Fruit fly (Drosophila melanogaster) whole organism, embryonic: Measurements from ENCODE around the gene Tep4.

Experiments used
- B-H1 ChIP-seq: fragments of 200-800 bp; sonication (Bioruptor generic); IDR thresholded peaks from 3 replicates; pipeline ENCODE4 v1.3.6; 2022; ENCODE audit warnings: missing biosample characterization, missing genetic modification characterization
- Bteb2 ChIP-seq: fragments of 200-800 bp; sonication (Bioruptor generic); optimal IDR thresholded peaks from 2 replicates; lab custom pipeline; 2016; ENCODE audit warnings: missing biosample characterization, missing genetic modification characterization
- CG10565 ChIP-seq: fragments of 200-800 bp; sonication (Bioruptor generic); optimal IDR thresholded peaks from 3 replicates; lab custom pipeline; 2016; ENCODE audit warnings: missing biosample characterization, mild to moderate bottlenecking, missing genetic modification characterization
- CG10979 ChIP-seq: fragments of 200-800 bp; sonication (Bioruptor generic); optimal IDR thresholded peaks from 2 replicates; lab custom pipeline; 2018; ENCODE audit warnings: missing biosample characterization, mild to moderate bottlenecking, missing genetic modification characterization, moderate library complexity
- CG12071 ChIP-seq: fragments of 200-800 bp; sonication (Bioruptor generic); optimal IDR thresholded peaks from 3 replicates; lab custom pipeline; 2018; ENCODE audit warnings: missing biosample characterization, mild to moderate bottlenecking, missing genetic modification characterization
- CG13894 ChIP-seq: fragments of 200-800 bp; sonication (Bioruptor generic); optimal IDR thresholded peaks from 3 replicates; lab custom pipeline; 2018; ENCODE audit warnings: missing biosample characterization, mild to moderate bottlenecking, missing genetic modification characterization, moderate library complexity
- CG14710 ChIP-seq: fragments of 200-800 bp; sonication (Bioruptor generic); optimal IDR thresholded peaks from 3 replicates; lab custom pipeline; 2019; ENCODE audit warnings: missing biosample characterization, mild to moderate bottlenecking, missing genetic modification characterization, moderate library complexity
- CG1529 ChIP-seq: fragments of 200-800 bp; sonication (Bioruptor generic); optimal IDR thresholded peaks from 3 replicates; lab custom pipeline; 2018; ENCODE audit warnings: missing biosample characterization, missing genetic modification characterization
- CG15601 ChIP-seq: fragments of 200-800 bp; sonication (Bioruptor generic); optimal IDR thresholded peaks from 3 replicates; lab custom pipeline; 2019; ENCODE audit warnings: missing biosample characterization, mild to moderate bottlenecking, missing genetic modification characterization, moderate library complexity
- CG1832 ChIP-seq: fragments of 200-800 bp; sonication (Bioruptor generic); optimal IDR thresholded peaks from 2 replicates; lab custom pipeline; 2017; ENCODE audit warnings: missing biosample characterization, mild to moderate bottlenecking, missing genetic modification characterization, inconsistent platforms
- CG2129 ChIP-seq: fragments of 200-800 bp; sonication (Bioruptor generic); IDR thresholded peaks from 2 replicates; pipeline ENCODE4 v1.3.6; 2022; ENCODE audit warnings: missing biosample characterization, missing genetic modification characterization; ENCODE audit not compliant: partially characterized antibody
- CG31365 ChIP-seq: fragments of 200-800 bp; sonication (Bioruptor generic); optimal IDR thresholded peaks from 2 replicates; lab custom pipeline; 2018; ENCODE audit warnings: missing biosample characterization, mild to moderate bottlenecking, missing genetic modification characterization
- CG42726 ChIP-seq: fragments of 200-800 bp; sonication (Bioruptor generic); IDR thresholded peaks from 2 replicates; pipeline ENCODE4 v1.3.6; 2022; ENCODE audit warnings: missing biosample characterization, missing genetic modification characterization; ENCODE audit not compliant: partially characterized antibody
- CG4282 ChIP-seq: fragments of 200-800 bp; sonication (Bioruptor generic); optimal IDR thresholded peaks from 2 replicates; lab custom pipeline; 2016; ENCODE audit warnings: missing biosample characterization, missing genetic modification characterization
- CG4360 ChIP-seq: fragments of 200-800 bp; sonication (Bioruptor generic); IDR thresholded peaks from 2 replicates; pipeline ENCODE4 v1.3.6; 2022; ENCODE audit warnings: missing biosample characterization, missing genetic modification characterization
- CG7357 ChIP-seq: fragments of 200-800 bp; sonication (Bioruptor generic); IDR thresholded peaks from 3 replicates; pipeline ENCODE4 v1.3.6; 2022; ENCODE audit warnings: missing biosample characterization, missing genetic modification characterization
- CG7372 ChIP-seq: fragments of 200-800 bp; sonication (Bioruptor generic); IDR thresholded peaks from 2 replicates; pipeline ENCODE4 v1.3.6; 2022; ENCODE audit warnings: missing biosample characterization, missing genetic modification characterization
- CG8281 ChIP-seq: fragments of 200-800 bp; sonication (Bioruptor generic); optimal IDR thresholded peaks from 2 replicates; lab custom pipeline; 2018; ENCODE audit warnings: missing biosample characterization, mild to moderate bottlenecking, missing genetic modification characterization, moderate library complexity
- Dip2 ChIP-seq: fragments of 200-800 bp; sonication (Bioruptor generic); IDR thresholded peaks from 2 replicates; pipeline ENCODE4 v1.3.6; 2022; ENCODE audit warnings: missing biosample characterization, missing genetic modification characterization
- H2.0 ChIP-seq: fragments of 200-800 bp; sonication (Bioruptor generic); IDR thresholded peaks from 2 replicates; pipeline ENCODE4 v1.3.6; 2022; ENCODE audit warnings: missing biosample characterization, missing genetic modification characterization
- Lhr ChIP-seq: fragments of 200-800 bp; sonication (Bioruptor generic); optimal IDR thresholded peaks from 3 replicates; lab custom pipeline; 2017; ENCODE audit warnings: mild to moderate bottlenecking, missing biosample characterization, missing genetic modification reagents, missing genetic modification characterization
- Mes4 ChIP-seq: fragments of 200-800 bp; sonication (Bioruptor generic); optimal IDR thresholded peaks from 2 replicates; lab custom pipeline; 2016; ENCODE audit warnings: missing biosample characterization, missing genetic modification characterization
- Oaz ChIP-seq: fragments of 200-800 bp; sonication (Bioruptor generic); IDR thresholded peaks from 2 replicates; pipeline ENCODE4 v1.3.6; 2022; ENCODE audit warnings: missing biosample characterization, missing genetic modification characterization
- Oli ChIP-seq: fragments of 200-800 bp; sonication (Bioruptor generic); optimal IDR thresholded peaks from 2 replicates; lab custom pipeline; 2018; ENCODE audit warnings: missing biosample characterization, mild to moderate bottlenecking, missing genetic modification characterization, moderate library complexity
- Opbp ChIP-seq: fragments of 200-800 bp; sonication (Bioruptor generic); IDR thresholded peaks from 3 replicates; pipeline ENCODE4 v1.3.6; 2022; ENCODE audit warnings: missing biosample characterization, missing genetic modification characterization; ENCODE audit not compliant: partially characterized antibody
- Pdp1 ChIP-seq, 2 experiments: fragments of 200-800 bp; sonication (Bioruptor generic); optimal IDR thresholded peaks; 3 replicates each; lab custom pipeline; 2016; ENCODE audit warnings: missing biosample characterization in 2 of 2, missing genetic modification characterization in 2 of 2, mild to moderate bottlenecking in 1 of 2, moderate library complexity in 1 of 2
- Stat92E ChIP-seq, 3 experiments: fragments of >200 bp in 2 of 3; fragments of 200-800 bp in 1 of 3; sonication (Bioruptor generic) in 1 of 3; optimal IDR thresholded peaks; 2 replicates each; lab custom pipeline; 2017 to 2019; ENCODE audit warnings: missing biosample characterization in 3 of 3, missing genetic modification characterization in 3 of 3, mild to moderate bottlenecking in 1 of 3, moderate library complexity in 1 of 3
- TFAM ChIP-seq: fragments of 200-800 bp; sonication (Bioruptor generic); optimal IDR thresholded peaks from 2 replicates; lab custom pipeline; 2017; ENCODE audit warnings: missing biosample characterization, missing genetic modification characterization, inconsistent platforms
- bbx ChIP-seq: fragments of 200-800 bp; sonication (Bioruptor generic); IDR thresholded peaks from 2 replicates; pipeline ENCODE4 v1.3.6; 2022; ENCODE audit warnings: missing biosample characterization, missing genetic modification characterization; ENCODE audit not compliant: partially characterized antibody
- chn ChIP-seq: fragments of 200-800 bp; sonication (Bioruptor generic); optimal IDR thresholded peaks from 2 replicates; lab custom pipeline; 2016; ENCODE audit warnings: missing biosample characterization, missing genetic modification characterization
- cwo ChIP-seq: fragments of 200-800 bp; sonication (Bioruptor generic); optimal IDR thresholded peaks from 3 replicates; lab custom pipeline; 2017; ENCODE audit warnings: missing biosample characterization, missing genetic modification characterization, mild to moderate bottlenecking, moderate library complexity, missing genetic modification reagents
- danr ChIP-seq: fragments of 200-800 bp; sonication (Bioruptor generic); IDR thresholded peaks from 2 replicates; pipeline ENCODE4 v1.3.6; 2022; ENCODE audit warnings: missing biosample characterization, missing genetic modification characterization
- dati ChIP-seq: fragments of 200-800 bp; sonication (Bioruptor generic); IDR thresholded peaks from 2 replicates; pipeline ENCODE4 v1.3.6; 2022; ENCODE audit warnings: missing biosample characterization, missing genetic modification characterization
- eve ChIP-seq, 2 experiments: fragments of >200 bp; optimal IDR thresholded peaks; 2 replicates each; lab custom pipeline; 2017; ENCODE audit warnings: missing biosample characterization in 2 of 2, missing genetic modification characterization in 2 of 2
- gro ChIP-seq: fragments of 200-800 bp; sonication (Bioruptor generic); optimal IDR thresholded peaks from 2 replicates; lab custom pipeline; 2016; ENCODE audit warnings: missing biosample characterization, missing genetic modification characterization
- hbn ChIP-seq: fragments of 200-800 bp; sonication (Bioruptor generic); IDR thresholded peaks from 2 replicates; pipeline ENCODE4 v1.3.6; 2022; ENCODE audit warnings: missing biosample characterization, missing genetic modification characterization; ENCODE audit not compliant: partially characterized antibody
- kah ChIP-seq: fragments of 200-800 bp; sonication (Bioruptor generic); optimal IDR thresholded peaks from 2 replicates; lab custom pipeline; 2018; ENCODE audit warnings: missing biosample characterization, mild to moderate bottlenecking, missing genetic modification characterization
- ken ChIP-seq: fragments of 200-800 bp; sonication (Bioruptor generic); IDR thresholded peaks from 3 replicates; pipeline ENCODE4 v1.3.6; 2022; ENCODE audit warnings: missing biosample characterization, missing genetic modification characterization
- nau ChIP-seq: fragments of 200-800 bp; sonication (Bioruptor generic); optimal IDR thresholded peaks from 3 replicates; lab custom pipeline; 2017; ENCODE audit warnings: missing biosample characterization, mild to moderate bottlenecking, missing genetic modification characterization, missing genetic modification reagents
- nmo ChIP-seq: fragments of 200-800 bp; sonication (Bioruptor generic); optimal IDR thresholded peaks from 2 replicates; lab custom pipeline; 2018; ENCODE audit warnings: missing biosample characterization, mild to moderate bottlenecking, missing genetic modification characterization, moderate library complexity
- prd ChIP-seq, 3 experiments: fragments of >200 bp in 2 of 3; fragments of 200-800 bp in 1 of 3; sonication (Bioruptor generic) in 1 of 3; optimal IDR thresholded peaks in 2 of 3; IDR thresholded peaks in 1 of 3; 2 replicates in 2 of 3; 3 replicates in 1 of 3; pipeline versions ENCODE4 v1.3.6 to Lab custom; 2017 to 2022; ENCODE audit warnings: missing biosample characterization in 1 of 3, missing genetic modification characterization in 1 of 3
- run ChIP-seq: fragments of 200-800 bp; sonication (Bioruptor generic); optimal IDR thresholded peaks from 3 replicates; lab custom pipeline; 2018; ENCODE audit warnings: missing biosample characterization, mild to moderate bottlenecking, missing genetic modification characterization
- salm ChIP-seq: fragments of 200-800 bp; sonication (Bioruptor generic); optimal IDR thresholded peaks from 2 replicates; lab custom pipeline; 2018; ENCODE audit warnings: missing biosample characterization, mild to moderate bottlenecking, missing genetic modification characterization
- seq ChIP-seq: fragments of 200-800 bp; sonication (Bioruptor generic); IDR thresholded peaks from 2 replicates; pipeline ENCODE4 v1.3.6; 2022; ENCODE audit warnings: missing biosample characterization, missing genetic modification characterization
- shn ChIP-seq: fragments of 200-800 bp; sonication (Bioruptor generic); optimal IDR thresholded peaks from 3 replicates; lab custom pipeline; 2016; ENCODE audit warnings: missing biosample characterization, missing genetic modification characterization
- sug ChIP-seq: fragments of 200-800 bp; optimal IDR thresholded peaks from 2 replicates; lab custom pipeline; 2019; ENCODE audit warnings: missing biosample characterization, mild to moderate bottlenecking, missing genetic modification characterization, moderate library complexity
- tap ChIP-seq: fragments of 200-800 bp; optimal IDR thresholded peaks from 3 replicates; lab custom pipeline; 2019; ENCODE audit warnings: missing biosample characterization, mild to moderate bottlenecking, missing genetic modification characterization, moderate library complexity
- toy ChIP-seq: fragments of 200-800 bp; sonication (Bioruptor generic); IDR thresholded peaks from 2 replicates; pipeline ENCODE4 v1.3.6; 2022; ENCODE audit warnings: missing biosample characterization, missing genetic modification characterization

Tep4 gene

dm6 chr2L:19526844-19527243 lies 21.5 kb upstream of the Tep4 start (continued):
- TF ChIP-seq CG7372 (GFP tag; lab: Robert Waterston, UW) (peak; percentile 79), hbn (GFP tag; lab: Robert Waterston, UW) (0 out of 2 replicates have a peak, but pooled peaks have one; percentile 13), salm (tag; lab: Kevin White, UChicago) (no peak), prd (optimal IDR thresholded peaks at IDR 0.05; lab: Kevin White, UChicago) (no peak), prd (GFP tag; IDR thresholded peaks at IDR 0.05; lab: Robert Waterston, UW) (no peak), Oli (no peak), bbx (GFP tag; lab: Robert Waterston, UW) (no peak), CG4282 (GFP tag; lab: Kevin White, UChicago) (no peak), danr (GFP tag; lab: Robert Waterston, UW) (no peak)
- TF ChIP-seq, all 482 proteins: peak for 5

- TF ChIP-seq sug (tag; lab: Kevin White, UChicago) (peak; percentile 95), nau (GFP tag; lab: Kevin White, UChicago) (no peak), gro (GFP tag; lab: Kevin White, UChicago) (peak; percentile 98), eve (GFP tag; optimal IDR thresholded peaks at IDR 0.05; lab: Kevin White, UChicago) (no peak), seq (GFP tag; lab: Robert Waterston, UW) (peak; percentile 97), TFAM (peak; percentile 51), toy (peak; percentile 92), CG13894 (tag; lab: Kevin White, UChicago) (peak; percentile 98), run (tag; lab: Kevin White, UChicago) (peak; percentile 85), CG10979 (tag; lab: Kevin White, UChicago) (peak; percentile 78), CG14710 (tag; lab: Kevin White, UChicago) (peak; percentile 57), shn (GFP tag; lab: Kevin White, UChicago) (peak; percentile 82), CG8281 (tag; lab: Kevin White, UChicago) (peak; percentile 80), Bteb2 (GFP tag; lab: Kevin White, UChicago) (peak; percentile 97), chn (GFP tag; lab: Kevin White, UChicago) (peak; percentile 89), CG15601 (tag; lab: Kevin White, UChicago) (peak; percentile 68), Stat92E (GFP tag; optimal IDR thresholded peaks at IDR 0.05; lab: Kevin White, UChicago) (no peak), CG7357 (GFP tag; lab: Robert Waterston, UW) (peak; percentile 88), kah (GFP tag; lab: Kevin White, UChicago) (peak; percentile 73), CG1529 (GFP tag; lab: Kevin White, UChicago) (peak; percentile 74), Opbp (GFP tag; lab: Robert Waterston, UW) (no peak), ken (GFP tag; lab: Robert Waterston, UW) (peak; percentile 90), B-H1 (GFP tag; lab: Robert Waterston, UW) (peak; percentile 93), Oaz (GFP tag; lab: Robert Waterston, UW) (peak; percentile 92), H2.0 (GFP tag; lab: Robert Waterston, UW) (peak; percentile 96), nmo (GFP tag; lab: Kevin White, UChicago) (peak; percentile 91), CG2129 (GFP tag; lab: Robert Waterston, UW) (no peak), cwo (GFP tag; lab: Kevin White, UChicago) (peak; percentile 97), dati (GFP tag; lab: Robert Waterston, UW) (peak; percentile 84), CG10565 (GFP tag; lab: Kevin White, UChicago) (peak; percentile 51), Pdp1 (GFP tag; optimal IDR thresholded peaks at IDR 0.05; lab: Kevin White, UChicago) (peak; percentile 91 to 93), Dip2 (GFP tag; lab: Robert Waterston, UW) (peak; percentile 21; the same call in 1 of the 2 replicates), CG1832 (GFP tag; lab: Kevin White, UChicago) (no peak), Lhr (GFP tag; lab: Kevin White, UChicago) (peak; percentile 25), CG31365 (tag; lab: Kevin White, UChicago) (peak; percentile 88), CG4360 (GFP tag; lab: Robert Waterston, UW) (0 out of 2 replicates have a peak, but pooled peaks have one; percentile 31), CG42726 (GFP tag; lab: Robert Waterston, UW) (no peak), Mes4 (GFP tag; lab: Kevin White, UChicago) (peak; percentile 81), tap (tag; lab: Kevin White, UChicago) (peak; percentile 94), CG12071 (GFP tag; lab: Kevin White, UChicago) (peak; percentile 96)
Measured at dm6 chr2L:19528308-19528707, 20.0 kb upstream of the Tep4 start.
